Worm (Caenorhabditis elegans) whole organism, young adult: ENCODE data around the gene rpl-5.

ENCODE experiments used
- B0035.1 ChIP-seq: sonication (generic microtip); optimal IDR thresholded peaks from 2 replicates; lab custom pipeline; 2016; ENCODE audit warnings: missing genetic modification characterization, mild to moderate bottlenecking, missing compliant biosample characterization, missing genotype, missing genetic modification reagents
- B0261.1 ChIP-seq: sonication (generic microtip); optimal IDR thresholded peaks from 2 replicates; lab custom pipeline; 2016; ENCODE audit warnings: mild to moderate bottlenecking, missing genetic modification characterization, moderate library complexity, missing compliant biosample characterization
- B0336.3 ChIP-seq: fragments of 200-800 bp; sonication (Bioruptor generic); IDR thresholded peaks from 2 replicates; pipeline ENCODE4 v1.3.6; 2022; ENCODE audit warnings: missing genetic modification characterization, missing compliant biosample characterization
- C17E4.6 ChIP-seq: fragments of 200-800 bp; sonication (Bioruptor generic); IDR thresholded peaks from 2 replicates; pipeline ENCODE4 v1.3.6; 2022; ENCODE audit warnings: missing genetic modification reagents, missing genetic modification characterization, missing compliant biosample characterization
- F23B12.7 ChIP-seq: sonication (generic microtip); optimal IDR thresholded peaks from 2 replicates; lab custom pipeline; 2017; ENCODE audit warnings: missing genetic modification characterization, mild to moderate bottlenecking, missing compliant biosample characterization, antibody characterized with exemption, moderate library complexity; ENCODE audit not compliant: insufficient read depth
- F39B2.1 ChIP-seq: fragments of 200-800 bp; sonication (Bioruptor generic); IDR thresholded peaks from 2 replicates; pipeline ENCODE4 v1.3.6; 2022; ENCODE audit warnings: missing genetic modification reagents, missing genetic modification characterization, missing compliant biosample characterization
- F52B5.7 ChIP-seq: sonication (generic microtip); optimal IDR thresholded peaks from 2 replicates; lab custom pipeline; 2016; ENCODE audit warnings: mild to moderate bottlenecking, missing genetic modification characterization, missing compliant biosample characterization
- F55B11.4 ChIP-seq: sonication (generic microtip); optimal IDR thresholded peaks from 2 replicates; lab custom pipeline; 2016; ENCODE audit warnings: missing compliant biosample characterization, missing genetic modification characterization, borderline replicate concordance; ENCODE audit not compliant: insufficient read depth
- K11D2.4 ChIP-seq: fragments of 200-800 bp; sonication (Bioruptor generic); IDR thresholded peaks from 2 replicates; pipeline ENCODE4 v1.3.6; 2022; ENCODE audit warnings: missing genetic modification reagents, missing genetic modification characterization, missing compliant biosample characterization
- T07F8.4 ChIP-seq: sonication (generic microtip); optimal IDR thresholded peaks from 2 replicates; lab custom pipeline; 2016; ENCODE audit warnings: mild to moderate bottlenecking, missing genetic modification characterization, moderate library complexity, missing compliant biosample characterization
- akir-1 ChIP-seq: fragments of 200-800 bp; sonication (Bioruptor generic); optimal IDR thresholded peaks from 2 replicates; lab custom pipeline; 2018; ENCODE audit warnings: mild to moderate bottlenecking, missing genetic modification characterization, moderate library complexity, missing compliant biosample characterization
- ama-1 ChIP-seq, 3 experiments: fragments of 150-350 bp in 1 of 3; sonication (generic microtip) in 2 of 3; optimal IDR thresholded peaks; 2 replicates each; lab custom pipeline; 2014 to 2018; ENCODE audit warnings: missing biosample characterization in 2 of 3, missing genetic modification characterization in 2 of 3, missing genetic modification reagents in 2 of 3
- bed-2 ChIP-seq: fragments of 200-800 bp; sonication (Bioruptor generic); IDR thresholded peaks from 2 replicates; pipeline ENCODE4 v1.3.6; 2022; ENCODE audit warnings: missing genetic modification reagents, missing genetic modification characterization, missing compliant biosample characterization
- ccch-3 ChIP-seq: fragments of 200-800 bp; sonication (Bioruptor generic); optimal IDR thresholded peaks from 2 replicates; lab custom pipeline; 2018; ENCODE audit warnings: mild to moderate bottlenecking, missing genetic modification characterization, missing compliant biosample characterization
- cebp-1 ChIP-seq, 2 experiments: fragments of 200-800 bp in 1 of 2; sonication (Bioruptor generic) in 1 of 2; sonication (generic microtip) in 1 of 2; IDR thresholded peaks in 1 of 2; optimal IDR thresholded peaks in 1 of 2; 2 replicates each; pipeline versions ENCODE4 v1.3.6 to Lab custom; 2017 to 2022; ENCODE audit warnings: missing compliant biosample characterization in 2 of 2, missing genetic modification characterization in 2 of 2, mild to moderate bottlenecking in 1 of 2, missing genetic modification reagents in 1 of 2, moderate library complexity in 1 of 2
- cebp-2 ChIP-seq: fragments of 200-800 bp; sonication (Bioruptor generic); IDR thresholded peaks from 2 replicates; pipeline ENCODE4 v1.3.6; 2022; ENCODE audit warnings: missing genetic modification characterization, missing compliant biosample characterization
- ceh-100 ChIP-seq: fragments of 200-800 bp; sonication (Bioruptor generic); IDR thresholded peaks from 2 replicates; pipeline ENCODE4 v1.3.6; 2022; ENCODE audit warnings: missing genetic modification reagents, missing genetic modification characterization, missing compliant biosample characterization
- ceh-58 ChIP-seq: fragments of 200-800 bp; sonication (Bioruptor generic); IDR thresholded peaks from 2 replicates; pipeline ENCODE4 v1.3.6; 2022; ENCODE audit warnings: missing genetic modification characterization, missing compliant biosample characterization
- ceh-79 ChIP-seq: sonication (generic microtip); optimal IDR thresholded peaks from 2 replicates; lab custom pipeline; 2017; ENCODE audit warnings: mild to moderate bottlenecking, missing genetic modification characterization, missing compliant biosample characterization
- chd-7 ChIP-seq: sonication (generic microtip); optimal IDR thresholded peaks from 2 replicates; lab custom pipeline; 2016; ENCODE audit warnings: mild to moderate bottlenecking, missing genetic modification characterization, moderate library complexity, missing compliant biosample characterization
- die-1 ChIP-seq: sonication (generic microtip); optimal IDR thresholded peaks from 2 replicates; lab custom pipeline; 2016; ENCODE audit warnings: missing genotype, mild to moderate bottlenecking, missing genetic modification characterization, missing compliant biosample characterization
- dpl-1 ChIP-seq: fragments of 150-350 bp; optimal IDR thresholded peaks from 2 replicates; lab custom pipeline; 2014; ENCODE audit warnings: missing biosample characterization, missing genetic modification reagents, missing genetic modification characterization
- egl-18 ChIP-seq: fragments of 200-800 bp; sonication (Bioruptor generic); IDR thresholded peaks from 2 replicates; pipeline ENCODE4 v1.3.6; 2022; ENCODE audit warnings: missing genetic modification reagents, missing genetic modification characterization, missing compliant biosample characterization
- ets-4 ChIP-seq: fragments of 200-800 bp; sonication (Bioruptor generic); optimal IDR thresholded peaks from 2 replicates; lab custom pipeline; 2018; ENCODE audit warnings: mild to moderate bottlenecking, missing genetic modification characterization, missing compliant biosample characterization
- gei-17 ChIP-seq: fragments of 200-800 bp; sonication (Bioruptor generic); optimal IDR thresholded peaks from 2 replicates; lab custom pipeline; 2018; ENCODE audit warnings: mild to moderate bottlenecking, missing genetic modification characterization, missing compliant biosample characterization
- hmg-1.2 ChIP-seq: fragments of 200-800 bp; sonication (Bioruptor generic); IDR thresholded peaks from 2 replicates; pipeline ENCODE4 v1.3.6; 2022; ENCODE audit warnings: missing genetic modification reagents, missing genetic modification characterization, missing compliant biosample characterization
- hsf-1 ChIP-seq: fragments of 200-800 bp; sonication (Bioruptor generic); IDR thresholded peaks from 2 replicates; pipeline ENCODE4 v1.3.6; 2022; ENCODE audit warnings: missing genetic modification reagents, missing genetic modification characterization, missing compliant biosample characterization
- lag-1 ChIP-seq: fragments of 200-800 bp; sonication (Bioruptor generic); IDR thresholded peaks from 2 replicates; pipeline ENCODE4 v1.3.6; 2022; ENCODE audit warnings: missing genetic modification reagents, missing genetic modification characterization, missing compliant biosample characterization
- let-526 ChIP-seq: fragments of 200-800 bp; sonication (Bioruptor generic); IDR thresholded peaks from 2 replicates; pipeline ENCODE4 v1.3.6; 2022; ENCODE audit warnings: missing genetic modification reagents, missing genetic modification characterization, missing compliant biosample characterization
- lin-54 ChIP-seq: fragments of 200-800 bp; sonication (Bioruptor generic); optimal IDR thresholded peaks from 2 replicates; lab custom pipeline; 2018; ENCODE audit warnings: mild to moderate bottlenecking, missing genetic modification characterization, missing compliant biosample characterization
- lir-1 ChIP-seq: fragments of 200-800 bp; sonication (Bioruptor generic); conservative IDR thresholded peaks from 2 replicates; pipeline ENCODE4 v1.3.6; 2022; ENCODE audit warnings: missing genetic modification reagents, missing genetic modification characterization, missing compliant biosample characterization
- lsl-1 ChIP-seq: fragments of 200-800 bp; sonication (Bioruptor generic); optimal IDR thresholded peaks from 2 replicates; lab custom pipeline; 2018; ENCODE audit warnings: mild to moderate bottlenecking, missing genetic modification characterization, moderate library complexity, missing compliant biosample characterization
- lsy-27 ChIP-seq: sonication (generic microtip); optimal IDR thresholded peaks from 2 replicates; lab custom pipeline; 2017; ENCODE audit warnings: missing genetic modification characterization, mild to moderate bottlenecking, missing compliant biosample characterization, antibody characterized with exemption, missing genotype, borderline replicate concordance; ENCODE audit not compliant: insufficient read depth
- madf-3 ChIP-seq: fragments of 200-800 bp; sonication (Bioruptor generic); IDR thresholded peaks from 2 replicates; pipeline ENCODE4 v1.3.6; 2022; ENCODE audit warnings: missing genetic modification reagents, missing genetic modification characterization, missing compliant biosample characterization
- mel-28 ChIP-seq: sonication (generic microtip); optimal IDR thresholded peaks from 2 replicates; lab custom pipeline; 2016; ENCODE audit warnings: borderline replicate concordance, mild to moderate bottlenecking, missing genetic modification characterization, missing compliant biosample characterization
- mes-4 ChIP-seq: sonication (generic microtip); optimal IDR thresholded peaks from 2 replicates; lab custom pipeline; 2016; ENCODE audit warnings: missing genotype, missing genetic modification characterization, missing compliant biosample characterization
- nfya-1 ChIP-seq: sonication (generic microtip); optimal IDR thresholded peaks from 2 replicates; lab custom pipeline; 2017; ENCODE audit warnings: antibody characterized with exemption, missing compliant biosample characterization, missing genetic modification characterization, borderline replicate concordance; ENCODE audit not compliant: insufficient read depth
- nfya-2 ChIP-seq: fragments of 200-800 bp; sonication (Bioruptor generic); IDR thresholded peaks from 2 replicates; pipeline ENCODE4 v1.3.6; 2022; ENCODE audit warnings: missing genetic modification reagents, missing genetic modification characterization, missing compliant biosample characterization
- nfyb-1 ChIP-seq: fragments of 200-800 bp; sonication (Bioruptor generic); IDR thresholded peaks from 2 replicates; pipeline ENCODE4 v1.3.6; 2022; ENCODE audit warnings: missing genetic modification reagents, missing genetic modification characterization, missing compliant biosample characterization
- pbrm-1 ChIP-seq: fragments of 200-800 bp; sonication (Bioruptor generic); IDR thresholded peaks from 2 replicates; pipeline ENCODE4 v1.3.6; 2022; ENCODE audit warnings: missing genetic modification reagents, missing genetic modification characterization, missing compliant biosample characterization
- repo-1 ChIP-seq: sonication (generic microtip); optimal IDR thresholded peaks from 2 replicates; lab custom pipeline; 2017; ENCODE audit warnings: mild to moderate bottlenecking, missing genetic modification characterization, missing compliant biosample characterization
- tbp1 ChIP-seq: fragments of 200-800 bp; sonication (Bioruptor generic); optimal IDR thresholded peaks from 2 replicates; lab custom pipeline; 2018; ENCODE audit warnings: mild to moderate bottlenecking, missing genetic modification characterization, missing compliant biosample characterization
- xnd-1 ChIP-seq: sonication (generic microtip); optimal IDR thresholded peaks from 2 replicates; lab custom pipeline; 2016; ENCODE audit warnings: missing genotype, missing genetic modification reagents, missing genetic modification characterization, missing compliant biosample characterization
- ztf-18 ChIP-seq: sonication (generic microtip); optimal IDR thresholded peaks from 2 replicates; lab custom pipeline; 2016; ENCODE audit warnings: missing genotype, mild to moderate bottlenecking, missing genetic modification characterization, missing compliant biosample characterization
- ztf-22 ChIP-seq: fragments of 200-800 bp; sonication (Bioruptor generic); optimal IDR thresholded peaks from 2 replicates; lab custom pipeline; 2018; ENCODE audit warnings: mild to moderate bottlenecking, missing genetic modification characterization, moderate library complexity, missing compliant biosample characterization
- ztf-3 ChIP-seq: fragments of 200-800 bp; sonication (Bioruptor generic); optimal IDR thresholded peaks from 2 replicates; lab custom pipeline; 2018; ENCODE audit warnings: mild to moderate bottlenecking, missing genetic modification characterization, missing compliant biosample characterization

The rpl-5 gene

ce11 chrII:8603567-8604359 is 34.0 kb downstream of the rpl-5 start, which contains the start of gene suf-1 (continued):
- TF ChIP-seq akir-1 (GFP tag; lab: Kevin White, UChicago) (no peak), lin-54 (peak; percentile 73), die-1 (tag; lab: Kevin White, UChicago) (peak; percentile 37), ztf-18 (no peak), repo-1 (tag; lab: Kevin White, UChicago) (no peak), F55B11.4 (tag; lab: Kevin White, UChicago) (no peak), egl-18 (GFP tag; lab: Robert Waterston, UW) (no peak), C17E4.6 (GFP tag; lab: Robert Waterston, UW) (peak; percentile 60), ccch-3 (no peak), ets-4 (GFP tag; lab: Kevin White, UChicago) (no peak), gei-17 (GFP tag; lab: Kevin White, UChicago) (no peak), ceh-100 (GFP tag; lab: Robert Waterston, UW) (peak; percentile 32; the same call in 1 of the 2 replicates), hsf-1 (GFP tag; lab: Robert Waterston, UW) (peak; percentile 79), bed-2 (GFP tag; lab: Robert Waterston, UW) (no peak), chd-7 (tag; lab: Kevin White, UChicago) (no peak), nfyb-1 (peak; percentile 39; the same call in 1 of the 2 replicates), K11D2.4 (GFP tag; lab: Robert Waterston, UW) (0 out of 2 replicates have a peak, but pooled peaks have one; percentile 10), mes-4 (tag; lab: Kevin White, UChicago) (no peak), tbp1 (GFP tag; lab: Kevin White, UChicago) (peak; percentile 36), F39B2.1 (GFP tag; lab: Robert Waterston, UW) (no peak), nfya-2 (GFP tag; lab: Robert Waterston, UW) (no peak), ztf-3 (no peak), ceh-79 (tag; lab: Kevin White, UChicago) (no peak), lag-1 (no peak), lsl-1 (GFP tag; lab: Kevin White, UChicago) (peak; percentile 58), let-526 (no peak), xnd-1 (tag; lab: Kevin White, UChicago) (peak; percentile 45), lsy-27 (tag; lab: Kevin White, UChicago) (no peak), F23B12.7 (peak; percentile 61), B0336.3 (peak; percentile 89), cebp-2 (GFP tag; lab: Robert Waterston, UW) (peak; percentile 77; the same call in 1 of the 2 replicates), ama-1 (optimal IDR thresholded peaks at IDR 0.05; lab: Kevin White, UChicago) (no peak), ama-1 (GFP tag; optimal IDR thresholded peaks at IDR 0.05; lab: Kevin White, UChicago) (peak in 1 of 2 experiments; percentile 51), T07F8.4 (tag; lab: Kevin White, UChicago) (no peak), nfya-1 (no peak), hmg-1.2 (peak; percentile 49; the same call in 1 of the 2 replicates), ceh-58 (GFP tag; lab: Robert Waterston, UW) (no peak), F52B5.7 (peak; percentile 22), ztf-22 (GFP tag; lab: Kevin White, UChicago) (no peak), B0261.1 (no peak), cebp-1 (GFP tag; IDR thresholded peaks at IDR 0.05; lab: Robert Waterston, UW) (no peak), cebp-1 (tag; optimal IDR thresholded peaks at IDR 0.05; lab: Kevin White, UChicago) (no peak), B0035.1 (tag; lab: Kevin White, UChicago) (no peak), pbrm-1 (GFP tag; lab: Robert Waterston, UW) (peak; percentile 45; the same call in 1 of the 2 replicates), madf-3 (peak; percentile 88), dpl-1 (no peak), lir-1 (no peak), mel-28 (tag; lab: Kevin White, UChicago) (no peak)
